Fruit fly (Drosophila melanogaster): Measurements from ENCODE around the gene Septin2.

Septin2 gene

dm6 chr3R:20557415-20558105, 30.6 kb downstream of the Septin2 start, which contains the start of the genes DPCoAC and CG5180 (continued):
- TF ChIP-seq tll (GFP tag; optimal IDR thresholded peaks at IDR 0.05) (peak in 1 of 2 experiments; percentile 12), pita (GFP tag; optimal IDR thresholded peaks at IDR 0.05) (peak; percentile 90), CG8765 (GFP tag; IDR thresholded peaks at IDR 0.05) (no peak; the same call in 1 of the 2 replicates), ap (GFP tag; IDR thresholded peaks at IDR 0.05) (peak; percentile 41; the same call in 1 of the 2 replicates), eyg (GFP tag; optimal IDR thresholded peaks at IDR 0.05) (peak; percentile 10), org-1 (GFP tag; optimal IDR thresholded peaks at IDR 0.05) (no peak), Sin3A (optimal IDR thresholded peaks at IDR 0.05) (peak; percentile 44), Six4 (GFP tag; optimal IDR thresholded peaks at IDR 0.05) (peak; percentile 60), CG11560 (tag; IDR thresholded peaks at IDR 0.05) (peak; percentile 68), sens-2 (GFP tag; IDR thresholded peaks at IDR 0.05) (no peak), wdn (GFP tag; IDR thresholded peaks at IDR 0.05) (peak; percentile 57), nerfin-1 (tag; optimal IDR thresholded peaks at IDR 0.05) (peak; percentile 14), CG8924 (tag; optimal IDR thresholded peaks at IDR 0.05) (peak; percentile 59), sqz (GFP tag; optimal IDR thresholded peaks at IDR 0.05) (no peak), CG11695 (GFP tag; IDR thresholded peaks at IDR 0.05) (no peak), jing (GFP tag; optimal IDR thresholded peaks at IDR 0.05) (no peak), CG11247 (GFP tag; IDR thresholded peaks at IDR 0.05) (peak; percentile 83), grau (tag; optimal IDR thresholded peaks at IDR 0.05) (peak; percentile 60), Vsx1 (GFP tag; optimal IDR thresholded peaks at IDR 0.05) (no peak), slbo (GFP tag; IDR thresholded peaks at IDR 0.05) (peak; percentile 93), NK7.1 (GFP tag; optimal IDR thresholded peaks at IDR 0.05) (no peak), Ptx1 (GFP tag; IDR thresholded peaks at IDR 0.05) (peak; percentile 73), trh (GFP tag; optimal IDR thresholded peaks at IDR 0.05) (no peak), vvl (GFP tag; IDR thresholded peaks at IDR 0.05) (peak; percentile 80; the same call in 1 of the 2 replicates), tup (GFP tag; optimal IDR thresholded peaks at IDR 0.05) (peak; percentile 1), yki (optimal IDR thresholded peaks at IDR 0.05) (no peak), CG11504 (tag; optimal IDR thresholded peaks at IDR 0.05) (peak; percentile 66), sens (GFP tag) (peak; percentile 78), lab (GFP tag; optimal IDR thresholded peaks at IDR 0.05) (peak; percentile 68), chm (GFP tag; IDR thresholded peaks at IDR 0.05) (peak; percentile 81), CG34224 (GFP tag; IDR thresholded peaks at IDR 0.05; ENCODE audit: partially characterized antibody) (peak; percentile 50), CG6654 (GFP tag; optimal IDR thresholded peaks at IDR 0.05) (no peak), CG1603 (tag; optimal IDR thresholded peaks at IDR 0.05) (peak; percentile 89), Stat92E (GFP tag; optimal IDR thresholded peaks at IDR 0.05) (peak in 1 of 3 experiments; percentile 83), repo (GFP tag; optimal IDR thresholded peaks at IDR 0.05) (peak; percentile 44), CG15514 (GFP tag; optimal IDR thresholded peaks at IDR 0.05) (peak; percentile 93), CG7372 (GFP tag; IDR thresholded peaks at IDR 0.05) (peak; percentile 68; the same call in 1 of the 2 replicates), sob (GFP tag; IDR thresholded peaks at IDR 0.05) (peak; percentile 77), CG14710 (tag; optimal IDR thresholded peaks at IDR 0.05) (peak; percentile 53), cg (GFP tag; optimal IDR thresholded peaks at IDR 0.05) (peak; percentile 56), CG9437 (GFP tag; optimal IDR thresholded peaks at IDR 0.05) (peak; percentile 59), Eip74EF (GFP tag; optimal IDR thresholded peaks at IDR 0.05) (no peak), peb (GFP tag; IDR thresholded peaks at IDR 0.05) (0 out of 2 replicates have a peak, but pooled peaks have one; percentile 28), CG42726 (GFP tag; IDR thresholded peaks at IDR 0.05; ENCODE audit: partially characterized antibody) (peak; percentile 56; the same call in 1 of the 2 replicates), E2f1 (GFP tag; IDR thresholded peaks at IDR 0.05) (peak; percentile 52), CG2202 (tag; optimal IDR thresholded peaks at IDR 0.05) (no peak), Doc3 (GFP tag; IDR thresholded peaks at IDR 0.05; ENCODE audit: partially characterized antibody) (no peak), Mes4 (GFP tag; optimal IDR thresholded peaks at IDR 0.05) (peak; percentile 14), tx (GFP tag; optimal IDR thresholded peaks at IDR 0.05) (peak; percentile 25)
